Worm (Caenorhabditis elegans) whole organism, L4 larva: Measurements from ENCODE around the gene T01D1.5.
A peak's percentile ranks its signal among the peaks of the same experiment; 100 is the strongest.

Source experiments
- F26F4.8 ChIP-seq: fragments of 200-800 bp; sonication (Bioruptor generic); conservative IDR thresholded peaks from 2 replicates; pipeline ENCODE4 v1.3.6; 2022; ENCODE audit warnings: missing genetic modification characterization, missing compliant biosample characterization
- F49E8.2 ChIP-seq: sonication (generic microtip); optimal IDR thresholded peaks from 2 replicates; lab custom pipeline; 2016; ENCODE audit warnings: missing compliant biosample characterization, mild to moderate bottlenecking, missing genetic modification characterization, borderline replicate concordance
- T26A8.4 ChIP-seq: fragments of 200-800 bp; sonication (Bioruptor generic); IDR thresholded peaks from 2 replicates; pipeline ENCODE4 v1.3.6; 2022; ENCODE audit warnings: missing genetic modification characterization, missing compliant biosample characterization
- Y105C5A.15 ChIP-seq: fragments of 200-800 bp; sonication (Bioruptor generic); IDR thresholded peaks from 2 replicates; pipeline ENCODE4 v1.3.6; 2022; ENCODE audit warnings: missing genetic modification characterization, missing compliant biosample characterization
- Y5F2A.4 ChIP-seq: fragments of 200-800 bp; sonication (Bioruptor generic); optimal IDR thresholded peaks from 2 replicates; lab custom pipeline; 2018; ENCODE audit warnings: mild to moderate bottlenecking, missing genetic modification characterization, missing compliant biosample characterization
- ama-1 ChIP-seq: fragments of 150-350 bp; optimal IDR thresholded peaks from 2 replicates; lab custom pipeline; 2014; ENCODE audit warnings: inconsistent platforms, mixed read lengths
- attf-4 ChIP-seq: sonication (generic microtip); optimal IDR thresholded peaks from 3 replicates; lab custom pipeline; 2017; ENCODE audit warnings: missing biosample characterization, missing genetic modification characterization
- ceh-62 ChIP-seq: sonication (generic microtip); optimal IDR thresholded peaks from 2 replicates; lab custom pipeline; 2017; ENCODE audit warnings: missing biosample characterization, missing genetic modification characterization
- ceh-82 ChIP-seq: sonication (generic microtip); optimal IDR thresholded peaks from 2 replicates; lab custom pipeline; 2017; ENCODE audit warnings: missing biosample characterization, missing genetic modification characterization
- ces-1 ChIP-seq: fragments of 150-350 bp; sonication (generic microtip); optimal IDR thresholded peaks from 4 replicates; lab custom pipeline; 2014; ENCODE audit warnings: missing biosample characterization, missing genetic modification reagents, missing genetic modification characterization
- ctbp-1 ChIP-seq: fragments of 200-800 bp; sonication (Bioruptor generic); IDR thresholded peaks from 2 replicates; pipeline ENCODE4 v1.3.6; 2022; ENCODE audit warnings: missing genetic modification reagents, missing genetic modification characterization, missing compliant biosample characterization
- daf-12 ChIP-seq: fragments of 150-350 bp; optimal IDR thresholded peaks from 2 replicates; lab custom pipeline; 2014; ENCODE audit warnings: missing biosample characterization, missing genetic modification reagents, missing genetic modification characterization
- daf-19 ChIP-seq: fragments of 200-800 bp; sonication (Bioruptor generic); conservative IDR thresholded peaks from 2 replicates; pipeline ENCODE4 v1.3.6; 2022; ENCODE audit warnings: missing genetic modification characterization, missing compliant biosample characterization
- dmd-8 ChIP-seq: fragments of 200-800 bp; sonication (Bioruptor generic); IDR thresholded peaks from 2 replicates; pipeline ENCODE4 v1.3.6; 2022; ENCODE audit warnings: missing genetic modification characterization, missing compliant biosample characterization
- dmd-9 ChIP-seq: fragments of 200-800 bp; sonication (Bioruptor generic); IDR thresholded peaks from 2 replicates; pipeline ENCODE4 v1.3.6; 2022; ENCODE audit warnings: missing genetic modification reagents, missing genetic modification characterization, missing compliant biosample characterization
- dpl-1 ChIP-seq: fragments of 150-350 bp; optimal IDR thresholded peaks from 2 replicates; lab custom pipeline; 2014; ENCODE audit warnings: missing biosample characterization, missing genetic modification reagents, missing genetic modification characterization
- duxl-1 ChIP-seq: sonication (generic microtip); optimal IDR thresholded peaks from 2 replicates; lab custom pipeline; 2016; ENCODE audit warnings: mild to moderate bottlenecking, missing genetic modification characterization, moderate library complexity, missing compliant biosample characterization; ENCODE audit not compliant: poor library complexity
- egl-27 ChIP-seq: sonication (generic microtip); optimal IDR thresholded peaks from 3 replicates; lab custom pipeline; 2017; ENCODE audit warnings: missing biosample characterization, missing genetic modification reagents, missing genetic modification characterization
- egl-43 ChIP-seq: fragments of 200-800 bp; sonication (Bioruptor generic); IDR thresholded peaks from 2 replicates; pipeline ENCODE4 v1.3.6; 2022; ENCODE audit warnings: missing genetic modification reagents, missing genetic modification characterization, missing compliant biosample characterization
- fos-1 ChIP-seq: fragments of 150-350 bp; optimal IDR thresholded peaks from 2 replicates; lab custom pipeline; 2014; ENCODE audit warnings: missing biosample characterization, missing genetic modification characterization
- gei-8 ChIP-seq: fragments of 200-800 bp; sonication (Bioruptor generic); optimal IDR thresholded peaks from 2 replicates; lab custom pipeline; 2018; ENCODE audit warnings: mild to moderate bottlenecking, missing genetic modification characterization, missing compliant biosample characterization
- hif-1 ChIP-seq, 2 experiments: sonication (generic microtip); optimal IDR thresholded peaks; 2 replicates each; lab custom pipeline; 2016 to 2017; ENCODE audit warnings: missing compliant biosample characterization in 2 of 2, missing genetic modification characterization in 2 of 2, missing genetic modification reagents in 2 of 2, missing genotype in 2 of 2, mild to moderate bottlenecking in 1 of 2
- hlh-30 ChIP-seq: sonication (generic microtip); optimal IDR thresholded peaks from 2 replicates; lab custom pipeline; 2017; ENCODE audit warnings: antibody characterized with exemption, mild to moderate bottlenecking, missing genetic modification characterization, missing compliant biosample characterization; ENCODE audit not compliant: insufficient read depth
- hmg-1.1 ChIP-seq: fragments of 200-800 bp; sonication (Bioruptor generic); IDR thresholded peaks from 2 replicates; pipeline ENCODE4 v1.3.6; 2022; ENCODE audit warnings: missing genetic modification reagents, missing genetic modification characterization, missing compliant biosample characterization
- jun-1 ChIP-seq: fragments of 150-350 bp; optimal IDR thresholded peaks from 2 replicates; lab custom pipeline; 2014; ENCODE audit warnings: missing biosample characterization, missing genetic modification reagents, missing genetic modification characterization
- lim-7 ChIP-seq: fragments of 200-800 bp; sonication (Bioruptor generic); IDR thresholded peaks from 2 replicates; pipeline ENCODE4 v1.3.6; 2022; ENCODE audit warnings: missing genetic modification characterization, missing compliant biosample characterization
- lin-15B ChIP-seq: fragments of 150-350 bp; sonication (generic microtip); optimal IDR thresholded peaks from 3 replicates; lab custom pipeline; 2014; ENCODE audit warnings: missing biosample characterization, missing genetic modification characterization
- lin-38 ChIP-seq: fragments of 200-800 bp; sonication (Bioruptor generic); IDR thresholded peaks from 2 replicates; pipeline ENCODE4 v1.3.6; 2022; ENCODE audit warnings: missing genetic modification reagents, missing genetic modification characterization, missing compliant biosample characterization
- lin-39 ChIP-seq: fragments of 150-350 bp; optimal IDR thresholded peaks from 2 replicates; lab custom pipeline; 2014; ENCODE audit warnings: missing biosample characterization, missing genetic modification reagents, missing genetic modification characterization
- lir-3 ChIP-seq: sonication (generic microtip); optimal IDR thresholded peaks from 2 replicates; lab custom pipeline; 2016; ENCODE audit warnings: mild to moderate bottlenecking, missing genetic modification characterization, missing compliant biosample characterization
- madf-5 ChIP-seq, 2 experiments: fragments of 200-800 bp; sonication (Bioruptor generic); IDR thresholded peaks; 2 replicates each; pipeline ENCODE4 v1.3.6; 2022; ENCODE audit warnings: missing compliant biosample characterization in 2 of 2, missing genetic modification characterization in 2 of 2
- madf-9 ChIP-seq: fragments of 200-800 bp; sonication (Bioruptor generic); conservative IDR thresholded peaks from 2 replicates; pipeline ENCODE4 v1.3.6; 2022; ENCODE audit warnings: missing genetic modification reagents, missing genetic modification characterization, missing compliant biosample characterization
- mxl-2 ChIP-seq: fragments of 200-800 bp; sonication (Bioruptor generic); conservative IDR thresholded peaks from 2 replicates; pipeline ENCODE4 v1.3.6; 2022; ENCODE audit warnings: missing genetic modification reagents, missing genetic modification characterization, missing compliant biosample characterization
- nhr-10 ChIP-seq: fragments of 150-350 bp; optimal IDR thresholded peaks from 2 replicates; lab custom pipeline; 2014; ENCODE audit warnings: missing biosample characterization, missing genetic modification characterization
- nhr-102 ChIP-seq: sonication (generic microtip); optimal IDR thresholded peaks from 2 replicates; lab custom pipeline; 2016; ENCODE audit warnings: mild to moderate bottlenecking, missing genetic modification characterization, moderate library complexity, missing compliant biosample characterization
- nhr-28 ChIP-seq: fragments of 150-350 bp; optimal IDR thresholded peaks from 2 replicates; lab custom pipeline; 2014; ENCODE audit warnings: missing biosample characterization, missing genetic modification characterization
- nhr-42 ChIP-seq: fragments of 200-800 bp; sonication (Bioruptor generic); IDR thresholded peaks from 2 replicates; pipeline ENCODE4 v1.3.6; 2022; ENCODE audit warnings: missing genetic modification characterization, missing compliant biosample characterization
- nhr-48 ChIP-seq: sonication (generic microtip); optimal IDR thresholded peaks from 2 replicates; lab custom pipeline; 2016; ENCODE audit warnings: mild to moderate bottlenecking, missing genetic modification characterization, missing compliant biosample characterization
- nhr-6 ChIP-seq: fragments of 150-350 bp; optimal IDR thresholded peaks from 2 replicates; lab custom pipeline; 2014; ENCODE audit warnings: missing biosample characterization, missing genetic modification characterization
- nhr-77 ChIP-seq: fragments of 150-350 bp; optimal IDR thresholded peaks from 2 replicates; lab custom pipeline; 2014; ENCODE audit warnings: missing biosample characterization, missing genetic modification characterization
- pha-4 ChIP-seq, 2 experiments: fragments of 150-350 bp in 1 of 2; fragments of 200-800 bp in 1 of 2; sonication (Bioruptor generic) in 1 of 2; IDR thresholded peaks in 1 of 2; optimal IDR thresholded peaks in 1 of 2; 2 replicates each; pipeline versions ENCODE4 v1.3.6 to Lab custom; 2014 to 2022; ENCODE audit warnings: missing genetic modification characterization in 2 of 2, missing genetic modification reagents in 2 of 2, missing biosample characterization in 1 of 2, missing compliant biosample characterization in 1 of 2
- pqm-1 ChIP-seq: sonication (generic microtip); optimal IDR thresholded peaks from 2 replicates; lab custom pipeline; 2017; ENCODE audit warnings: missing biosample characterization, missing genetic modification characterization
- rbr-2 ChIP-seq: sonication (generic microtip); optimal IDR thresholded peaks from 2 replicates; lab custom pipeline; 2016; ENCODE audit warnings: missing genotype, missing genetic modification characterization, missing compliant biosample characterization
- saeg-2 ChIP-seq: fragments of 200-800 bp; sonication (Bioruptor generic); IDR thresholded peaks from 2 replicates; pipeline ENCODE4 v1.3.6; 2022; ENCODE audit warnings: missing genetic modification reagents, missing genetic modification characterization, missing compliant biosample characterization
- sdz-12 ChIP-seq: fragments of 200-800 bp; sonication (Bioruptor generic); optimal IDR thresholded peaks from 2 replicates; lab custom pipeline; 2018; ENCODE audit warnings: mild to moderate bottlenecking, missing genetic modification characterization, missing compliant biosample characterization
- spr-3 ChIP-seq: fragments of 200-800 bp; sonication (Bioruptor generic); optimal IDR thresholded peaks from 2 replicates; lab custom pipeline; 2018; ENCODE audit warnings: mild to moderate bottlenecking, missing genetic modification characterization, missing compliant biosample characterization
- unc-39 ChIP-seq: sonication (generic microtip); optimal IDR thresholded peaks from 2 replicates; lab custom pipeline; 2017; ENCODE audit warnings: missing biosample characterization, missing genetic modification characterization
- zag-1 ChIP-seq: fragments of 150-350 bp; optimal IDR thresholded peaks from 2 replicates; lab custom pipeline; 2014; ENCODE audit warnings: missing biosample characterization, missing genetic modification characterization
- zfp-2 ChIP-seq: sonication (generic microtip); optimal IDR thresholded peaks from 2 replicates; lab custom pipeline; 2016; ENCODE audit warnings: mild to moderate bottlenecking, missing genetic modification characterization, missing compliant biosample characterization
- zfp-3 ChIP-seq: fragments of 200-800 bp; sonication (Bioruptor generic); conservative IDR thresholded peaks from 2 replicates; pipeline ENCODE4 v1.3.6; 2022; ENCODE audit warnings: missing genetic modification reagents, missing genetic modification characterization, missing compliant biosample characterization
- zip-11 ChIP-seq: fragments of 200-800 bp; sonication (Bioruptor generic); IDR thresholded peaks from 2 replicates; pipeline ENCODE4 v1.3.6; 2022; ENCODE audit warnings: missing genetic modification characterization, missing compliant biosample characterization

Gene T01D1.5

DNA sequence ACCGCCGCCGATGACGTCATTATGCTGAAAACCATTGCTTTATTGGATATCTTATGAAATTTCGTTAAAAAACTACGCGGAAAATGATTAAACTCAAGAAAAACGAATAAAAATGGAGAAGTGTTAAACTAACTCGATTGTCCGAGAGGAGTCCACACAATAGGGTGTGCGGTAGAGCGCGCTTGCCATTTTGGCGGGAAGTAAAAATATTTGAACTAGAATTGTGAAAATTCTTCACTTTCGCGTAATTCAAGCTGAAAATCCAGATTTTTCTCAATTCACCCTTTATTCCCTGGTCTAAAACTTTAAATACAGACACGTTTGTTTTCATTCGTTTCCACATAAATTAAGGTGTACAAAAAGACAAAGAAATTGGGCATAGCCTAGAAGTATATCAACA, 27.7 kb upstream of the T01D1.5 start, which contains the start of gene F48A11.4 (continued):
- TF ChIP-seq madf-5 (GFP tag; IDR thresholded peaks at IDR 0.05; lab: Robert Waterston, UW) (peak; percentile 79 to 81), spr-3 (GFP tag; lab: Kevin White, UChicago) (peak; percentile 90), mxl-2 (GFP tag; lab: Robert Waterston, UW) (peak; percentile 33; the same call in 1 of the 2 replicates), zag-1 (tag; lab: Kevin White, UChicago) (no peak), egl-27 (tag; lab: Kevin White, UChicago) (no peak), Y5F2A.4 (peak; percentile 78), daf-12 (no peak), nhr-6 (tag; lab: Kevin White, UChicago) (peak; percentile 91), jun-1 (tag; lab: Kevin White, UChicago) (peak; percentile 83), egl-43 (peak; percentile 86), duxl-1 (tag; lab: Kevin White, UChicago) (peak; percentile 95), lin-38 (peak; percentile 100), pqm-1 (tag; lab: Kevin White, UChicago) (peak; percentile 13), nhr-102 (tag; lab: Kevin White, UChicago) (peak; percentile 91), F49E8.2 (tag; lab: Kevin White, UChicago) (peak; percentile 86), Y105C5A.15 (GFP tag; lab: Robert Waterston, UW) (no peak), gei-8 (GFP tag; lab: Kevin White, UChicago) (peak; percentile 26), nhr-28 (tag; lab: Kevin White, UChicago) (peak; percentile 88), T26A8.4 (GFP tag; lab: Robert Waterston, UW) (peak; percentile 95), daf-19 (GFP tag; lab: Robert Waterston, UW) (no peak), rbr-2 (tag; lab: Kevin White, UChicago) (peak; percentile 90), saeg-2 (GFP tag; lab: Robert Waterston, UW) (peak; percentile 72; the same call in 1 of the 2 replicates), nhr-77 (tag; lab: Kevin White, UChicago) (peak; percentile 84), dmd-9 (peak; percentile 62), ceh-62 (tag; lab: Kevin White, UChicago) (no peak), hlh-30 (tag; lab: Kevin White, UChicago) (peak; percentile 92), hmg-1.1 (GFP tag; lab: Robert Waterston, UW) (peak; percentile 91), sdz-12 (GFP tag; lab: Kevin White, UChicago) (peak; percentile 47), nhr-42 (GFP tag; lab: Robert Waterston, UW) (peak; percentile 90), fos-1 (tag; lab: Kevin White, UChicago) (peak; percentile 50), ama-1 (lab: Kevin White, UChicago) (peak; percentile 95), zfp-3 (GFP tag; lab: Robert Waterston, UW) (peak; percentile 94), lin-15B (peak; percentile 64), nhr-10 (tag; lab: Kevin White, UChicago) (no peak), dmd-8 (GFP tag; lab: Robert Waterston, UW) (no peak), hif-1 (tag; optimal IDR thresholded peaks at IDR 0.05; lab: Kevin White, UChicago) (peak in 1 of 2 experiments; percentile 70), zfp-2 (tag; lab: Kevin White, UChicago) (peak; percentile 79), attf-4 (tag; lab: Kevin White, UChicago) (no peak), lim-7 (GFP tag; lab: Robert Waterston, UW) (no peak), F26F4.8 (GFP tag; lab: Robert Waterston, UW) (no peak), nhr-48 (peak; percentile 47), pha-4 (GFP tag; IDR thresholded peaks at IDR 0.05; lab: Robert Waterston, UW) (peak; percentile 77; the same call in 1 of the 2 replicates), pha-4 (tag; optimal IDR thresholded peaks at IDR 0.05; lab: Kevin White, UChicago) (peak; percentile 11), dpl-1 (GFP tag; lab: Kevin White, UChicago) (peak; percentile 100), ceh-82 (tag; lab: Kevin White, UChicago) (no peak), ces-1 (no peak), madf-9 (peak; percentile 79), lir-3 (tag; lab: Kevin White, UChicago) (peak; percentile 8), lin-39 (no peak), zip-11 (GFP tag; lab: Robert Waterston, UW) (0 out of 2 replicates have a peak, but pooled peaks have one; percentile 40), unc-39 (no peak), ctbp-1 (GFP tag; lab: Robert Waterston, UW) (peak; percentile 84)
